Worm (Caenorhabditis elegans): ENCODE measurements around the gene fbxb-38.
A peak's percentile ranks its signal among the peaks of the same experiment; 100 is the strongest.

fbxb-38 gene

DNA sequence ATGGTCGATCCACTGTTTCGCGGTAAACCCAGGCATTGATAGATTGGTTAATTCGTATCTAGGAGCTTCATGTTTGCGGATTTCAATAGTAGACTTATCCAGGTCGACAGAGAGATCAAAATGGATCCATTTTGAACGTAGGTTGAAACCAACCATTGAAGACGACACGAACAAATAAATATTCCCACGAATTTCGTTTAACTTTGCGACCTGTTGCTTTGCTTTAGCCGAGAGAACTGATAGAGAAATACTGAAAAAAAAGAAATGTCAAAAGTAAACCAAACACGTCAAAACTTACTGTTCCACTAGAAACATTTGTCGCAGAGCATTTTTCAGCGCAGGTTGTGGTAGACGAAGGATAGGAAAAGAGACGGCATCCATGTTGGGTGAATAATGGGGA lies at the start of gene fbxb-38:
Gene fbxb-38, minus strand, starts transcription at position 390 of the 400 bp plus-strand sequence.
- TF ChIP-seq dao-5 (tag; optimal IDR thresholded peaks at IDR 0.05) (no peak), W03F9.2 (tag; optimal IDR thresholded peaks at IDR 0.05) (no peak), him-1 (tag; optimal IDR thresholded peaks at IDR 0.05) (no peak)

DNA sequence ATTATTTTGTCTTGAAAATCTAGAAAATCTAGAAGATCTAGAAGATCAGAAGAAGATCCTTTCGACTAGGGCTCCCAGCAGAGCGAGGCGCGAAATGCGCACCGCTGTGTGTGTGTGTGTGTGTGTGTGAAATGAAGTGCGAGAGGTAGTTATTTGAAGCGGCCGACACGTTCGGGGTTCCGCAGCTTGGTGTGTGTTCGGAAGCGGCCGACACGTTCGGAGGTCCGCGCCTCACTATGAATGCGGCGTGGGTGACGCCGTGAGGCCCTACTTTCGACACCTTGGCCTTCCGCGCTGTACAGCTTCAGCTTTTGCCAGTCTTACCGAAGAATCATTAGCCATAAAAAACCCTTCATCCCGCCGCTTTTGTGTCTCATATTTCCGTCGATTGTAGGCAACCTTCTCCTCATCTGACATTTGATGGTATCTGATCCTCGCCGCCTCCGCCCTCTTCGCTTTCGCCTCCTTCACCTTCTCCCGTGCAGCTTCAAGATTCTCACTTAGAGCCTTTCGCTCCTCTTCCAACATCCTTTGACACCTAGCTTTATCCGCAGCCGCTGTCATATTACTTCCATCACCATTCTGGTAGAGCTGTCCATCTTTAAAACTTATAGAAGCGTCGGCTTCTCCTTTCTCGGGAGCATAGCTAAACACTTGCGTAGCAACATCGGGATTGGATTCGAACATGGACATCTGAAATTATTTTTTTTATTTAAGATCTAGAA lies 48.5 kb upstream of the fbxb-38 start:
- TF ChIP-seq W03F9.2 (tag; optimal IDR thresholded peaks at IDR 0.05) (no peak), him-1 (tag; optimal IDR thresholded peaks at IDR 0.05) (no peak), dao-5 (tag; optimal IDR thresholded peaks at IDR 0.05) (no peak)

DNA sequence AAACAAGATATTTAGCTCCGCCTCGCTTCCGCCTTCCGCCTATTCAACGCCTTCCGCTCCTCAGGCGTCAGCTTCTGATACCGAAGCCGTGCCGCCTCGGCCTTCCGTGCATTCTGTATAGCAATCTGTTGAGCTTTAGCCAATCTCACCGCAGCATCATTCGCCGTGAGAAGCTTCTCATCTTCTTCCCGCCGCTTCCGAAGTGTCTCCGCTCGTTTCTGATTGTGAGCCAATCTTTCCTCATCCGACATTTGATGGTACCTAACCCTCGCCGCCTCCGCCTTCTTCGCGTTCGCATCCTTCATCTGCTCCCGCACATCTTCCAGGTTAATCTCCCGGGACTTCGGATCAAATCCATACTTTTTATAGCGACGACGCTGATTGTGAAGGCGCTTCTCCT lies 46.9 kb upstream of the fbxb-38 start:
- TF ChIP-seq W03F9.2 (tag; optimal IDR thresholded peaks at IDR 0.05) (no peak), dao-5 (tag; optimal IDR thresholded peaks at IDR 0.05) (no peak), him-1 (tag; optimal IDR thresholded peaks at IDR 0.05) (no peak)

DNA sequence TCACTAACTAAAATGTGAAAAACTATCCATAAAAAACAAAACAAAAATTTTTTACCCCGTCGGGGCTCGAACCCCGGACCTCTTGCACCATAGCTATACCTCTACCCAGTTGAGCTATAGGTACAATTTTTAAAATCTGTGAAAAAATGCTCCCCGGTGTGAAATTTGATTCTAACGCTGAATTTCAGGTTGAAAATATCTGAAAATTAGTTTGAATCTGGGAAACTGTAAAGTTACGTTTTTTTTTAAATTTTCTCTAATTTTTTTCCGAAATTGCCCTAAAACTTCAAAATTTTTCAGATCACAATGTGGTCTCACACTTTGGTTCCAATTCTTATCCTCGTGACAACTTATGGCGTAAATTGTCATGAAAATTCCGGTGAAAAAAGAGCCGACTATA lies 39.2 kb upstream of the fbxb-38 start, which contains the start of gene Y59C2A.1:
Gene Y59C2A.1, plus strand, starts transcription at position 301 of the 400 bp plus-strand sequence.
- TF ChIP-seq dao-5 (tag; optimal IDR thresholded peaks at IDR 0.05) (no peak), him-1 (tag; optimal IDR thresholded peaks at IDR 0.05) (no peak), W03F9.2 (tag; optimal IDR thresholded peaks at IDR 0.05) (no peak)

DNA sequence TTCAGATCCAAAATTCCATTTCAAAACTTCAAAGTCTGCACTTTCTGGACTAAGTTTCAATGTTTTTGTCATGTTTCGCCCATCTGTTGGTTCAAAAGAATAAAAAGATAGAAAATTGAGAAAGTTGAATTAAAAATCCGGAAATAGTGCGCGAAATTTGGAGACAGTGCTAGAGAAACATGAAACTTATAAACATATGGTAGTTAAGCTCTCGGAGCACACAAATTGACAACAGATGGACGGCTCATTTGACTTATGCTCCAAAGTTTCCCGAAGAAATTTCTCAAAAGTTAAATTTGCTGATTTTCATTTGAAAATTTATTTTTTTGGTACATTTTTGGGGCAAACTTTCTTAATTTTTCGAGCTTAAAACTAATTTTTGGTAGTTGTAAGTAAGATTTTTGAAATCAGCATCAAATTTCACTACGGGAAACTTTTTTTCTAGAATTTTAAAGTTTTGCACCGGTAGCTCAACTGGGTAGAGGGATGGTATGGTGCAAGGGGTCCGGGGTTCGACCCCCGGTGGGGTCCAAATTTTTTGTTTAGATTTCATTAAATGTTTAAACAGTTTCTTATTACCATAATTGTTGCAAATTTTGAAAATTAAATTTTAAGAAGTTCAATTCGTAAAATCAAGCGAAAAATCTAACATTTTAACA lies 37.6 kb upstream of the fbxb-38 start:
- no peak for TF ChIP-seq W03F9.2 (tag; optimal IDR thresholded peaks at IDR 0.05)
- no peak for TF ChIP-seq him-1 (tag; optimal IDR thresholded peaks at IDR 0.05)
- TF ChIP-seq dao-5 (tag; optimal IDR thresholded peaks at IDR 0.05) = no peak

DNA sequence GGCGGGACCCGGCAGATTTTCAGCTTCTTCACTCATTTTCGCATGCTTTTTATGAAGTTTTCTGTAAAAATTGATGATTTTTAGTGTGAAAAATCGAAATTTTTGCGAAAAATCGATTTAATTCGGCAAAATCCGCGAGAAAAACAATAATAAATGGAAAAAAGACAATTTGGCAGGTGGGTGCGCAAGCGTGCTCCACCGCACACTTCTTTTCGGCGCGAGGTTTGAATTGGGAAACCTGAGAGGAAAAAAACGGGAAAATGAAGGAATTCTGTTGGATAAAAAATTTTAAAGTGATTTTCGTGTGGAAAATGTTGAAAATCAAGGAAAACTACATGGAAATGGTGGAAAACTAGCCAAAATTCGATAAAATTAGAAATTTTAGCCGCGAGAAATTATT lies 35.5 kb upstream of the fbxb-38 start, which contains the start of gene Y59C2A.2:
Gene Y59C2A.2, minus strand, starts transcription at position 61 of the 400 bp plus-strand sequence.
- TF ChIP-seq dao-5 (tag; optimal IDR thresholded peaks at IDR 0.05) (no peak), W03F9.2 (tag; optimal IDR thresholded peaks at IDR 0.05) (no peak)

DNA sequence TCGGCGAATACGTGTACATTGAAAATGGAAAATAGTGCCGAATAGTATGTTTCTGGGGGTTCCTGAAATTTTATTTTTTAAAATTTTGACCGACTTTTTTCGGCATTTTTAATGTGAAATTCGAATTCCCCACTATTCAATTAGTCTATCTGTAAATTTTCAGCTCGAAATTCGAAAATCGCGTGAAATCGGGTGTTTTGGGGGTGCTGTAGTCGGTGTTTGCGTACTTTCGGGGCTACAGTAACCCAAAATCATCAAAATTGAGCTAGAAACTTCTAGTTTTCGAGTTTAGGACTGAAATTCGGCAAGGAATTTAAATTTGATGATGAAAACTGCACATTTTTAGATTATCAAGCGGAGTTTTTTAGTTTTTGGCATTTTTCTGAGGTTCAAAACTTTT lies 33.6 kb upstream of the fbxb-38 start:
- TF ChIP-seq W03F9.2 (tag; optimal IDR thresholded peaks at IDR 0.05) (no peak), dao-5 (tag; optimal IDR thresholded peaks at IDR 0.05) (no peak), him-1 (tag; optimal IDR thresholded peaks at IDR 0.05) (no peak)

DNA sequence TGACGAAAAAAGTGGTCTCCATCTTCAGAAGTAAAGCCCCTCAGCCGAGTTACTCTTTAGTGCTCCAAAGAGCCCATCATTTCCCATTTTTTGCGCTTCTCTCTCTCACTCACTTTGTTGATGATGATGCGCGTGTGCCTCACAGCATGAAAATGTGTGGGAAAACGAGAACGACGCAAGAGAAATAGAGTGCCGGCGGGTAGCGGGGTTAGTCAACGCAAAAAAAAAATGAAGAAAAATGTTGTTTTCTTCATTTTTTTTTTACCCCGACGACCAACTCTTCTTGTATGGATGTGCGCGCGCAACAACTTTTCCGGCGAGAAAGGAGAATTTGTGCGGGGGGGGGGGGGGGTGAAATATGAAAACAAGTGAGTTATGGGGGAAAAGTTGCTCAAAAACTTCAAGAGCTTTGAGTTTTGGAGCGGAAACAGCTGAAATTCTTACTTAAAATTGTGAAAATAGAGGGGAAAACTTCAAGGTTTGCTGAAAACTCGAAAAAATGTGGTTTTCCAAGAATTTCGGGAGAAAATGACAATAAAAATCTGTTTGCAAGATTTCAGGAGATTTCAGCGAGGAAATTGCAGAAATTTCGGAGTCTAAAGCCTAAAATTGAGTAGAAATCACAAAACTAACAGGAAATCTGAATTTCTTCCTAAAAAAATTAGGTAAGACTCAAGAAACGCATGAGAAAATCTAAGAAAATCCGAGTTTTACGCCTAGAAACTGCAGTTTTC lies 29.2 kb upstream of the fbxb-38 start, which contains the start of gene C33C12.1:
Gene C33C12.1, plus strand, starts transcription at position 684 of the 734 bp plus-strand sequence.
- TF ChIP-seq dao-5 (tag; optimal IDR thresholded peaks at IDR 0.05) (no peak), him-1 (tag; optimal IDR thresholded peaks at IDR 0.05) (peak; percentile 7)

DNA sequence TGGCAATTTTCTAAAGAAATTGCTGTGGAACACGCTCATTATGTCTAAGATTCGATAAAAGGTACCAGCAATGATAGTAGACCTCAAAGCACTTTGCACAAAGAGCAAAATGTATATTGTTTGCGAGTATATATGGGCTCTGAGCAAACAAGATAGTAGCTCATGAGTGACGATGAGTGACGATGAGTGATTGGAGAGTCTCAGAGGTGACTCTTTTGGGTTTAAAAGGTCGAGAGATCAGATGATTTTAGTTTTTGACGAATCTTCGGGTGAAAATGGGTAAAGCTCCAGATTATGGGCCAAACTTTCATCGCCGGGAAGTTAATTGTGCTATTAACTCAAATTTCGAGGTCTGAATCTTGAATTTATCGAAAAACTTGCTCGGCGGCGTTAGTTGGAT lies 28.2 kb upstream of the fbxb-38 start:
- TF ChIP-seq him-1 (tag; optimal IDR thresholded peaks at IDR 0.05) = no peak
- no peak for TF ChIP-seq dao-5 (tag; optimal IDR thresholded peaks at IDR 0.05)
- TF ChIP-seq W03F9.2 (tag; optimal IDR thresholded peaks at IDR 0.05) = no peak

DNA sequence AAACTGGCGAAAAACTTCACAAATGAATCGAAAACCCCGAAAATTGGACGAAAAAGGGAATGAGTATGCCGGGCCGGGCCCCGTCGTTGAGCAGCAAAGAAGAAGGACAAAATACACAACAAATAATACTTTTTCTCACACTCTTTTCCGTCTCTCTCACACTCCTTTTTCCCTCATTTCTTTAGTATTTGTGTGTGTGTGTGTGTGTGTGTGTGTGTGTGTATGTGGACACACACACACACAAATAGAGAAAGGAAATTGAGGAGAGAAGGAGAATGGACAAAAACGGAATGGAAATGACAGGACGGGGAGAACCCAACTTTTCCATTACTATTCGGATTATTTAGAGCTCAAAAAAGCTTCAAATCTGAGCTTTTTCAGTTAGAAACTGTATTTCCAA lies 27.0 kb upstream of the fbxb-38 start:
- TF ChIP-seq W03F9.2 (tag; optimal IDR thresholded peaks at IDR 0.05) (no peak), him-1 (tag; optimal IDR thresholded peaks at IDR 0.05) (no peak), dao-5 (tag; optimal IDR thresholded peaks at IDR 0.05) (no peak)

DNA sequence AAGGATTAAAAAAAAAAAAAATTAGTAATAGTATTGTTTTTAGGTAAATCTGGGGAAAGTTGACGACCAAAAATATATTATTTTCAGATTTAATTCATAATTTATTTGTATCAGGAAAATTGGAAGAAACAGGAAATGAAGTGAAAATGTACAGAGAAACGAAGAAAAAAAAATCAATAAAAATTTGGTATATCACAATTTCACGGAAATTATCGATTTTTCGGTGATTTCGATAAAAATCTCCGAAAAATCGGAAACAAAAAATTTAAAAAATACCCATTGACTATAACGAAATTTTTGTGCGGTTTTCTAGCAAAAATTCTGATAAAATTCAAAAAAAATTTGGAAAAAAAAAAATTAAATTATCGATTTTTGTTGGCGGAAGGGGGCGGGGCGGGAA lies 23.7 kb upstream of the fbxb-38 start:
- TF ChIP-seq him-1 (tag; optimal IDR thresholded peaks at IDR 0.05) (no peak), W03F9.2 (tag; optimal IDR thresholded peaks at IDR 0.05) (no peak), dao-5 (tag; optimal IDR thresholded peaks at IDR 0.05) (no peak)

DNA sequence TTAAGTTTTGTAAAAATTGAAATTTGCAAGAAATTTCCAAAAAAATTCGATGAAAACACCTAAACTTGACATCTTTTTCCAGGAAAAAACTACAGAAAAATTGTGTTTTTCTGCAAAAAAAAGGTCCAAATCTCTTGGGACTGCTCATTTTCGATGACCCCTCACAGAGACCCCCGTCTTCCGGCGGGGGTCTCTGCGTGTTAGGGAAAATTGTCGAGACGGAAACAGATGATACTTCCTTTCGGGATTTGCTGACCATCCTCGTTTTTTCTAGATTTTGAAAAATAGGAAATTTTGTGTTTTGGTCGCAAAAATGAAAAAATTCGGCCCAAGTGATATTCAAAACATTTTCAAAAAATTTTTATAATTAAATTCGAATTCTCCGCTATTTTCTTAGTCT lies 22.8 kb upstream of the fbxb-38 start:
- TF ChIP-seq dao-5 (tag; optimal IDR thresholded peaks at IDR 0.05) (no peak), W03F9.2 (tag; optimal IDR thresholded peaks at IDR 0.05) (no peak), him-1 (tag; optimal IDR thresholded peaks at IDR 0.05) (no peak)

DNA sequence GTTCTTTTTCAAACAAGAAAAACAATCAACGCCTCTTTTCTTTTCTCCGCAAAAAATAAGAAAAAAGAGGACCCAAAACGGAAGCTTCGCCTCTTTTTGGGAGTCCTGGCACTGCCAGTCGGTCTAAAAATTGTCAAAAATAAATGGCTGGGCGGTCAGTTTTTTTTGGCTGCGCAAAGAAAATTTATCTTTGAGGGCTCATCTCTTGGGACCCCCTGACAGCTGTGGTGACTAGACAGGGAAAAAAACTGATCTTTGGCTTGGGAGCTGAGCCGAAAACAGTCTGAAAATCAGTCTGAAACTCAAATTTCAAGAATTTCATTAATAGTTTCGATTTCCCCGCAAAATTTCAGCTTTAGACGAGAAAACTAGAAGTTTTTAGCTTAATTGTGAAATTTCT lies 22.0 kb upstream of the fbxb-38 start:
- TF ChIP-seq W03F9.2 (tag; optimal IDR thresholded peaks at IDR 0.05) (no peak), dao-5 (tag; optimal IDR thresholded peaks at IDR 0.05) (no peak), him-1 (tag; optimal IDR thresholded peaks at IDR 0.05) (no peak)

DNA sequence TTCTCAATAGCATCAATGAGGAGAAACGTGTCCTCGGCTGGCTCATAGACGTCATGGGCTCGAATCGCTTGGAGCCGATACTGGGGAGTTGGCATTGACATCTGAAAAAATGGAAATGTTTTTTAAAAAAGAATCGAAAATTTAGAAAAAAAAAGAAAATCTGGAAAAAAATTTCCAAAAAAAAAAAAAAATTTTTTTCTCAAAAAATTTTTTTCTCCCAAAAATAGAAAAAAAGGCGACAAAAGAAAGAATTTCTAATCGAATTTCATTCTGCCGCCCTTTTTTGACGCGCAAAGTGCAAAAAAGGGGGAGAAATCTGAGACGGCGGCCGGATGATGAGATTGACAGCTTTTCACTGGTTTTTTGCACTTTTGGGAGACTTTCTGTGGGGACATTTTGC lies 20.8 kb upstream of the fbxb-38 start, which contains the start of gene mtq-2:
Gene mtq-2, minus strand, starts transcription at position 101 of the 400 bp plus-strand sequence.
- TF ChIP-seq dao-5 (tag; optimal IDR thresholded peaks at IDR 0.05) (no peak), him-1 (tag; optimal IDR thresholded peaks at IDR 0.05) (no peak), W03F9.2 (tag; optimal IDR thresholded peaks at IDR 0.05) (no peak)
